Fruit fly (Drosophila melanogaster) whole organism, embryonic: ENCODE results near the gene CG8312.
A peak's percentile ranks its signal among the peaks of the same experiment; 100 is the strongest.

ENCODE experiments used
- Antp ChIP-seq: fragments of 200-800 bp; sonication (Bioruptor generic); optimal IDR thresholded peaks from 3 replicates; lab custom pipeline; 2016; ENCODE audit warnings: missing biosample characterization, missing genetic modification characterization
- Bteb2 ChIP-seq: fragments of 200-800 bp; sonication (Bioruptor generic); optimal IDR thresholded peaks from 2 replicates; lab custom pipeline; 2016; ENCODE audit warnings: missing biosample characterization, missing genetic modification characterization
- CG10267 ChIP-seq: fragments of 200-800 bp; sonication (Bioruptor generic); optimal IDR thresholded peaks from 2 replicates; lab custom pipeline; 2018; ENCODE audit warnings: missing biosample characterization, mild to moderate bottlenecking, missing genetic modification characterization, moderate library complexity
- CG10274 ChIP-seq: fragments of 200-800 bp; sonication (Bioruptor generic); optimal IDR thresholded peaks from 3 replicates; lab custom pipeline; 2017; ENCODE audit warnings: missing biosample characterization, mild to moderate bottlenecking, missing genetic modification characterization
- CG10321 ChIP-seq: fragments of 200-800 bp; sonication (Bioruptor generic); IDR thresholded peaks from 2 replicates; pipeline ENCODE4 v1.3.6; 2022; ENCODE audit warnings: missing biosample characterization, missing genetic modification characterization
- CG11723 ChIP-seq: fragments of 200-800 bp; sonication (Bioruptor generic); optimal IDR thresholded peaks from 2 replicates; lab custom pipeline; 2017; ENCODE audit warnings: missing biosample characterization, mild to moderate bottlenecking, missing genetic modification characterization
- CG12236 ChIP-seq: fragments of 200-800 bp; sonication (Bioruptor generic); optimal IDR thresholded peaks from 2 replicates; lab custom pipeline; 2016; ENCODE audit warnings: missing biosample characterization, missing genetic modification characterization
- CG12299 ChIP-seq: fragments of 200-800 bp; sonication (Bioruptor generic); optimal IDR thresholded peaks from 2 replicates; lab custom pipeline; 2018; ENCODE audit warnings: missing biosample characterization, mild to moderate bottlenecking, missing genetic modification characterization
- CG12942 ChIP-seq: fragments of 200-800 bp; sonication (Bioruptor generic); optimal IDR thresholded peaks from 3 replicates; lab custom pipeline; 2016; ENCODE audit warnings: missing biosample characterization, missing genetic modification characterization
- CG13123 ChIP-seq: fragments of 200-800 bp; sonication (Bioruptor generic); optimal IDR thresholded peaks from 2 replicates; lab custom pipeline; 2016; ENCODE audit warnings: missing biosample characterization, missing genetic modification characterization
- CG13775 ChIP-seq: fragments of 200-800 bp; sonication (Bioruptor generic); optimal IDR thresholded peaks from 3 replicates; lab custom pipeline; 2017; ENCODE audit warnings: missing biosample characterization, mild to moderate bottlenecking, missing genetic modification characterization
- CG15269 ChIP-seq: fragments of 200-800 bp; sonication (Bioruptor generic); optimal IDR thresholded peaks from 2 replicates; lab custom pipeline; 2018; ENCODE audit warnings: missing biosample characterization, mild to moderate bottlenecking, missing genetic modification characterization, moderate library complexity
- CG15479 ChIP-seq: fragments of 200-800 bp; sonication (Bioruptor generic); optimal IDR thresholded peaks from 3 replicates; lab custom pipeline; 2019; ENCODE audit warnings: missing biosample characterization, mild to moderate bottlenecking, missing genetic modification characterization, moderate library complexity
- CG17612 ChIP-seq: fragments of 200-800 bp; sonication (Bioruptor generic); IDR thresholded peaks from 2 replicates; pipeline ENCODE4 v1.3.6; 2022; ENCODE audit warnings: missing biosample characterization, missing genetic modification characterization
- CG31224 ChIP-seq: fragments of 200-800 bp; sonication (Bioruptor generic); IDR thresholded peaks from 2 replicates; pipeline ENCODE4 v1.3.6; 2022; ENCODE audit warnings: missing biosample characterization, missing genetic modification characterization
- CG31388 ChIP-seq: fragments of 200-800 bp; sonication (Bioruptor generic); optimal IDR thresholded peaks from 2 replicates; lab custom pipeline; 2016; ENCODE audit warnings: missing biosample characterization, missing genetic modification characterization
- CG33557 ChIP-seq: fragments of 200-800 bp; sonication (Bioruptor generic); optimal IDR thresholded peaks from 2 replicates; lab custom pipeline; 2019; ENCODE audit warnings: missing biosample characterization, mild to moderate bottlenecking, missing genetic modification characterization, moderate library complexity
- CG43689 ChIP-seq: fragments of 200-800 bp; sonication (Bioruptor generic); IDR thresholded peaks from 2 replicates; pipeline ENCODE4 v1.3.6; 2022; ENCODE audit warnings: missing biosample characterization, missing genetic modification characterization
- CG5180 ChIP-seq: fragments of 200-800 bp; sonication (Bioruptor generic); optimal IDR thresholded peaks from 3 replicates; lab custom pipeline; 2017; ENCODE audit warnings: missing biosample characterization, missing genetic modification characterization, mild to moderate bottlenecking, moderate library complexity, missing genetic modification reagents
- CG6254 ChIP-seq: fragments of 200-800 bp; sonication (Bioruptor generic); optimal IDR thresholded peaks from 3 replicates; lab custom pipeline; 2017; ENCODE audit warnings: mild to moderate bottlenecking, missing biosample characterization, missing genetic modification reagents, missing genetic modification characterization
- CG7963 ChIP-seq: fragments of 200-800 bp; sonication (Bioruptor generic); IDR thresholded peaks from 3 replicates; pipeline ENCODE4 v1.3.6; 2022; ENCODE audit warnings: missing biosample characterization, missing genetic modification characterization; ENCODE audit not compliant: partially characterized antibody
- Camta ChIP-seq: fragments of 200-800 bp; sonication (Bioruptor generic); optimal IDR thresholded peaks from 2 replicates; lab custom pipeline; 2016; ENCODE audit warnings: missing biosample characterization, missing genetic modification characterization
- CoRest ChIP-seq: fragments of 200-800 bp; sonication (Bioruptor generic); optimal IDR thresholded peaks from 3 replicates; lab custom pipeline; 2018; ENCODE audit warnings: missing biosample characterization, mild to moderate bottlenecking, missing genetic modification characterization, moderate library complexity
- Dbx ChIP-seq: fragments of 200-800 bp; sonication (Bioruptor generic); IDR thresholded peaks from 3 replicates; pipeline ENCODE4 v1.3.6; 2022; ENCODE audit warnings: missing biosample characterization, missing genetic modification characterization
- Dfd ChIP-seq, 2 experiments: fragments of >200 bp; optimal IDR thresholded peaks; 2 replicates each; lab custom pipeline; 2017; ENCODE audit warnings: missing biosample characterization in 2 of 2, missing genetic modification characterization in 2 of 2
- Dll ChIP-seq: fragments of 200-800 bp; sonication (Bioruptor generic); IDR thresholded peaks from 4 replicates; pipeline ENCODE4 v1.3.6; 2022; ENCODE audit warnings: missing biosample characterization, missing genetic modification characterization; ENCODE audit not compliant: partially characterized antibody
- Drgx ChIP-seq: fragments of 200-800 bp; sonication (Bioruptor generic); IDR thresholded peaks from 2 replicates; pipeline ENCODE4 v1.3.6; 2022; ENCODE audit warnings: missing biosample characterization, missing genetic modification characterization
- Eip74EF ChIP-seq, 2 experiments: fragments of 200-800 bp in 1 of 2; fragments of >200 bp in 1 of 2; sonication (Bioruptor generic) in 1 of 2; optimal IDR thresholded peaks; 2 replicates each; lab custom pipeline; 2017 to 2019; ENCODE audit warnings: missing biosample characterization in 2 of 2, missing genetic modification characterization in 2 of 2, mild to moderate bottlenecking in 1 of 2, moderate library complexity in 1 of 2
- Elba2 ChIP-seq: fragments of 200-800 bp; sonication (Bioruptor generic); optimal IDR thresholded peaks from 3 replicates; lab custom pipeline; 2016; ENCODE audit warnings: missing biosample characterization, missing genetic modification characterization
- Ets97D ChIP-seq: fragments of 200-800 bp; sonication (Bioruptor generic); optimal IDR thresholded peaks from 3 replicates; lab custom pipeline; 2016; ENCODE audit warnings: missing biosample characterization, missing genetic modification characterization
- Gsc ChIP-seq: fragments of 200-800 bp; sonication (Bioruptor generic); IDR thresholded peaks from 2 replicates; pipeline ENCODE4 v1.3.6; 2022; ENCODE audit warnings: missing biosample characterization, missing genetic modification characterization
- MESR4 ChIP-seq: fragments of 200-800 bp; sonication (Bioruptor generic); optimal IDR thresholded peaks from 2 replicates; lab custom pipeline; 2018; ENCODE audit warnings: missing biosample characterization, mild to moderate bottlenecking, missing genetic modification characterization, moderate library complexity
- Mad ChIP-seq: fragments of 200-800 bp; sonication (Bioruptor generic); optimal IDR thresholded peaks from 2 replicates; lab custom pipeline; 2016; ENCODE audit warnings: missing biosample characterization, missing genetic modification characterization
- Ptx1 ChIP-seq: fragments of 200-800 bp; sonication (Bioruptor generic); IDR thresholded peaks from 2 replicates; pipeline ENCODE4 v1.3.6; 2022; ENCODE audit warnings: missing biosample characterization, missing genetic modification characterization
- Sox100B ChIP-seq: fragments of 200-800 bp; sonication (Bioruptor generic); optimal IDR thresholded peaks from 3 replicates; lab custom pipeline; 2018; ENCODE audit warnings: missing biosample characterization, mild to moderate bottlenecking, missing genetic modification characterization
- ash1 ChIP-seq: fragments of 200-800 bp; sonication (Bioruptor generic); optimal IDR thresholded peaks from 2 replicates; lab custom pipeline; 2018; ENCODE audit warnings: missing biosample characterization, mild to moderate bottlenecking, missing genetic modification characterization
- cad ChIP-seq: fragments of >200 bp; optimal IDR thresholded peaks from 2 replicates; lab custom pipeline; 2017; ENCODE audit warnings: missing biosample characterization, missing genetic modification characterization
- ci ChIP-seq: fragments of 200-800 bp; sonication (Bioruptor generic); IDR thresholded peaks from 3 replicates; pipeline ENCODE4 v1.3.6; 2022; ENCODE audit warnings: missing biosample characterization, missing genetic modification characterization
- fd64A ChIP-seq: fragments of 200-800 bp; sonication (Bioruptor generic); optimal IDR thresholded peaks from 3 replicates; lab custom pipeline; 2018; ENCODE audit warnings: missing biosample characterization, mild to moderate bottlenecking, missing genetic modification characterization
- hb ChIP-seq: fragments of 200-800 bp; sonication (Bioruptor generic); IDR thresholded peaks from 3 replicates; pipeline ENCODE4 v1.3.6; 2022; ENCODE audit warnings: missing biosample characterization, missing genetic modification characterization; ENCODE audit not compliant: partially characterized antibody
- jigr1 ChIP-seq: fragments of 200-800 bp; sonication (Bioruptor generic); IDR thresholded peaks from 3 replicates; pipeline ENCODE4 v1.3.6; 2022; ENCODE audit warnings: missing biosample characterization, missing genetic modification characterization
- kni ChIP-seq: fragments of 200-800 bp; sonication (Bioruptor generic); optimal IDR thresholded peaks from 3 replicates; lab custom pipeline; 2017; ENCODE audit warnings: mild to moderate bottlenecking, missing biosample characterization, missing genetic modification reagents, missing genetic modification characterization
- lmd ChIP-seq: fragments of 200-800 bp; sonication (Bioruptor generic); IDR thresholded peaks from 2 replicates; pipeline ENCODE4 v1.3.6; 2022; ENCODE audit warnings: missing biosample characterization, missing genetic modification characterization
- mld ChIP-seq: fragments of 200-800 bp; sonication (Bioruptor generic); IDR thresholded peaks from 3 replicates; pipeline ENCODE4 v1.3.6; 2022; ENCODE audit warnings: missing biosample characterization, missing genetic modification characterization; ENCODE audit not compliant: partially characterized antibody
- onecut ChIP-seq: fragments of 200-800 bp; sonication (Bioruptor generic); IDR thresholded peaks from 2 replicates; pipeline ENCODE4 v1.3.6; 2022; ENCODE audit warnings: missing biosample characterization, missing genetic modification characterization
- pros ChIP-seq: fragments of 200-800 bp; sonication (Bioruptor generic); optimal IDR thresholded peaks from 3 replicates; lab custom pipeline; 2019; ENCODE audit warnings: missing biosample characterization, mild to moderate bottlenecking, missing genetic modification characterization, moderate library complexity
- pum ChIP-seq: fragments of 200-800 bp; sonication (Bioruptor generic); optimal IDR thresholded peaks from 2 replicates; lab custom pipeline; 2016; ENCODE audit warnings: missing biosample characterization, missing genetic modification characterization
- salm ChIP-seq: fragments of 200-800 bp; sonication (Bioruptor generic); optimal IDR thresholded peaks from 2 replicates; lab custom pipeline; 2018; ENCODE audit warnings: missing biosample characterization, mild to moderate bottlenecking, missing genetic modification characterization
- tio ChIP-seq: fragments of 200-800 bp; sonication (Bioruptor generic); optimal IDR thresholded peaks from 2 replicates; lab custom pipeline; 2017; ENCODE audit warnings: missing biosample characterization, missing genetic modification characterization, inconsistent platforms

CG8312 gene

dm6 chr3R:9572929-9573811 lies 17.9 kb upstream of the CG8312 start (continued):
- no peak for TF ChIP-seq CG43689 (GFP tag; lab: Robert Waterston, UW)
- no peak for TF ChIP-seq CG13123
- TF ChIP-seq CG10274 (GFP tag; lab: Kevin White, UChicago) = no peak
- TF ChIP-seq CG12942 (GFP tag; lab: Kevin White, UChicago) = no peak
- no peak for TF ChIP-seq Mad (GFP tag; lab: Kevin White, UChicago)
- TF ChIP-seq Gsc = no peak
- no peak for TF ChIP-seq CG7963 (GFP tag; lab: Robert Waterston, UW)
- TF ChIP-seq mld (GFP tag; lab: Robert Waterston, UW) = no peak
- 0 out of 3 replicates have a peak, but pooled peaks have one; percentile 39 for TF ChIP-seq hb (GFP tag; lab: Robert Waterston, UW)
- TF ChIP-seq CG15479 (GFP tag; lab: Kevin White, UChicago) = no peak
- TF ChIP-seq CG31388 (GFP tag; lab: Kevin White, UChicago) = no peak
- TF ChIP-seq Camta (GFP tag; lab: Kevin White, UChicago) = no peak
- no peak for TF ChIP-seq salm (tag; lab: Kevin White, UChicago)
- no peak for TF ChIP-seq CG10321
- peak; percentile 21 for TF ChIP-seq fd64A (GFP tag; lab: Kevin White, UChicago)
- TF ChIP-seq jigr1 (GFP tag; lab: Robert Waterston, UW) = no peak
- no peak for TF ChIP-seq kni (GFP tag; lab: Kevin White, UChicago)
- TF ChIP-seq CG12236 = no peak
- no peak for TF ChIP-seq Antp
- peak; percentile 35; the same call in 1 of the 3 replicates for TF ChIP-seq ci
- TF ChIP-seq CG12299 (tag; lab: Kevin White, UChicago) = no peak
- no peak for TF ChIP-seq pum (GFP tag; lab: Kevin White, UChicago)
- TF ChIP-seq CG10267 (tag; lab: Kevin White, UChicago) = no peak
- no peak for TF ChIP-seq CG17612 (GFP tag; lab: Robert Waterston, UW)
- no peak for TF ChIP-seq Eip74EF (GFP tag; optimal IDR thresholded peaks at IDR 0.05; lab: Kevin White, UChicago)
- TF ChIP-seq CG33557 (GFP tag; lab: Kevin White, UChicago) = no peak
- no peak; the same call in 1 of the 2 replicates for TF ChIP-seq lmd (GFP tag; lab: Robert Waterston, UW)
- TF ChIP-seq CG5180 (GFP tag; lab: Kevin White, UChicago) = no peak
- no peak for TF ChIP-seq MESR4 (GFP tag; lab: Kevin White, UChicago)
- no peak for TF ChIP-seq Drgx
- 0 out of 2 replicates have a peak, but pooled peaks have one; percentile 7 for TF ChIP-seq Ptx1 (GFP tag; lab: Robert Waterston, UW)
- no peak for TF ChIP-seq onecut (GFP tag; lab: Robert Waterston, UW)
- TF ChIP-seq CG31224 = no peak
- TF ChIP-seq Dbx (GFP tag; lab: Robert Waterston, UW) = no peak
- TF ChIP-seq pros (GFP tag; lab: Kevin White, UChicago) = no peak
- no peak for TF ChIP-seq Sox100B (GFP tag; lab: Kevin White, UChicago)
- no peak for TF ChIP-seq Dll (GFP tag; lab: Robert Waterston, UW)
- no peak for TF ChIP-seq ash1 (GFP tag; lab: Kevin White, UChicago)
- TF ChIP-seq Ets97D (GFP tag; lab: Kevin White, UChicago) = no peak
- no peak for TF ChIP-seq cad (GFP tag; lab: Kevin White, UChicago)
- TF ChIP-seq CG6254 (GFP tag; lab: Kevin White, UChicago) = no peak
- peak; percentile 14 for TF ChIP-seq CG15269 (tag; lab: Kevin White, UChicago)
- TF ChIP-seq tio = no peak
- no peak for TF ChIP-seq CoRest (tag; lab: Kevin White, UChicago)
- no peak for TF ChIP-seq CG13775 (GFP tag; lab: Kevin White, UChicago)
- TF ChIP-seq Elba2 (GFP tag; lab: Kevin White, UChicago) = no peak
- TF ChIP-seq Dfd (GFP tag; optimal IDR thresholded peaks at IDR 0.05; lab: Kevin White, UChicago) = no peak
- TF ChIP-seq CG11723 (GFP tag; lab: Kevin White, UChicago) = no peak
- TF ChIP-seq Bteb2 (GFP tag; lab: Kevin White, UChicago) = no peak
